Worm (Caenorhabditis elegans) whole organism, late embryonic: ENCODE results near the gene F40B5.2.

ENCODE experiments used
- Y22D7AL.16 ChIP-seq: sonication (generic microtip); optimal IDR thresholded peaks from 2 replicates; lab custom pipeline; 2016; ENCODE audit warnings: missing genetic modification characterization, missing compliant biosample characterization
- ama-1 ChIP-seq: fragments of 150-350 bp; optimal IDR thresholded peaks from 2 replicates; lab custom pipeline; 2014
- ceh-6 ChIP-seq: fragments of 200-800 bp; sonication (Bioruptor generic); optimal IDR thresholded peaks from 2 replicates; lab custom pipeline; 2018; ENCODE audit warnings: mild to moderate bottlenecking, missing genetic modification characterization, missing compliant biosample characterization
- elt-2 ChIP-seq: sonication (generic microtip); optimal IDR thresholded peaks from 2 replicates; lab custom pipeline; 2016; ENCODE audit warnings: missing genetic modification reagents, missing genetic modification characterization, missing compliant biosample characterization
- lim-6 ChIP-seq: sonication (generic microtip); optimal IDR thresholded peaks from 2 replicates; lab custom pipeline; 2016; ENCODE audit warnings: missing genetic modification characterization, missing compliant biosample characterization
- lin-11 ChIP-seq: fragments of 200-800 bp; sonication (Bioruptor generic); optimal IDR thresholded peaks from 2 replicates; lab custom pipeline; 2018; ENCODE audit warnings: mild to moderate bottlenecking, missing genetic modification characterization, missing compliant biosample characterization
- pax-1 ChIP-seq: fragments of 150-350 bp; optimal IDR thresholded peaks from 2 replicates; lab custom pipeline; 2014; ENCODE audit warnings: missing biosample characterization, missing genetic modification characterization
- pqm-1 ChIP-seq: sonication (generic microtip); optimal IDR thresholded peaks from 2 replicates; lab custom pipeline; 2016; ENCODE audit warnings: missing genetic modification characterization, missing compliant biosample characterization
- tbx-2 ChIP-seq: sonication (generic microtip); optimal IDR thresholded peaks from 2 replicates; lab custom pipeline; 2016; ENCODE audit warnings: missing genetic modification characterization, missing compliant biosample characterization

- TF ChIP-seq pqm-1 (tag; lab: Kevin White, UChicago): no peak
- TF ChIP-seq ceh-6 (GFP tag; lab: Kevin White, UChicago): no peak
- no peak for TF ChIP-seq tbx-2 (tag; lab: Kevin White, UChicago)
- TF ChIP-seq lim-6 (tag; lab: Kevin White, UChicago): no peak
- no peak for TF ChIP-seq ama-1 (lab: Kevin White, UChicago)
- TF ChIP-seq elt-2 (tag; lab: Kevin White, UChicago): no peak
- TF ChIP-seq pax-1 (tag; lab: Kevin White, UChicago): no peak
- TF ChIP-seq Y22D7AL.16 (tag; lab: Kevin White, UChicago): no peak
- TF ChIP-seq lin-11 (tag; lab: Kevin White, UChicago): no peak
These were observed 26.0 kb upstream of the F40B5.2 start, which contains the start of gene F55E10.1 for ce11 chrX:8341675-8342074.
